Fruit fly (Drosophila melanogaster) whole organism, embryonic: ENCODE measurements around the gene CG7120.

Source experiments
- Atf6 ChIP-seq: fragments of 200-800 bp; sonication (Bioruptor generic); IDR thresholded peaks from 2 replicates; pipeline ENCODE4 v1.3.6; 2022; ENCODE audit warnings: missing biosample characterization, missing genetic modification characterization
- CG10462 ChIP-seq: fragments of 200-800 bp; sonication (Bioruptor generic); optimal IDR thresholded peaks from 2 replicates; lab custom pipeline; 2016; ENCODE audit warnings: missing biosample characterization, missing genetic modification characterization
- CG10543 ChIP-seq: fragments of 200-800 bp; sonication (Bioruptor generic); optimal IDR thresholded peaks from 3 replicates; lab custom pipeline; 2017; ENCODE audit warnings: missing biosample characterization, mild to moderate bottlenecking, missing genetic modification characterization, moderate library complexity
- CG12104 ChIP-seq: fragments of 200-800 bp; sonication (Bioruptor generic); optimal IDR thresholded peaks from 3 replicates; lab custom pipeline; 2016; ENCODE audit warnings: missing biosample characterization, missing genetic modification characterization
- CG1233 ChIP-seq: fragments of 200-800 bp; sonication (Bioruptor generic); optimal IDR thresholded peaks from 4 replicates; lab custom pipeline; 2018; ENCODE audit warnings: missing biosample characterization, mild to moderate bottlenecking, missing genetic modification characterization
- CG13624 ChIP-seq: fragments of 200-800 bp; sonication (Bioruptor generic); optimal IDR thresholded peaks from 2 replicates; lab custom pipeline; 2016; ENCODE audit warnings: missing biosample characterization, missing genetic modification characterization
- CG14667 ChIP-seq: fragments of 200-800 bp; sonication (Bioruptor generic); IDR thresholded peaks from 2 replicates; pipeline ENCODE4 v1.3.6; 2022; ENCODE audit warnings: missing biosample characterization, missing genetic modification characterization
- CG15479 ChIP-seq: fragments of 200-800 bp; sonication (Bioruptor generic); optimal IDR thresholded peaks from 3 replicates; lab custom pipeline; 2019; ENCODE audit warnings: missing biosample characterization, mild to moderate bottlenecking, missing genetic modification characterization, moderate library complexity
- CG1603 ChIP-seq: fragments of 200-800 bp; sonication (Bioruptor generic); optimal IDR thresholded peaks from 2 replicates; lab custom pipeline; 2019; ENCODE audit warnings: missing biosample characterization, mild to moderate bottlenecking, missing genetic modification characterization, moderate library complexity
- CG16863 ChIP-seq: fragments of 200-800 bp; sonication (Bioruptor generic); optimal IDR thresholded peaks from 3 replicates; lab custom pipeline; 2016; ENCODE audit warnings: missing biosample characterization, missing genetic modification characterization
- CG17802 ChIP-seq: fragments of 200-800 bp; sonication (Bioruptor generic); optimal IDR thresholded peaks from 2 replicates; lab custom pipeline; 2018; ENCODE audit warnings: missing biosample characterization, mild to moderate bottlenecking, missing genetic modification characterization, moderate library complexity
- CG1792 ChIP-seq: fragments of 200-800 bp; sonication (Bioruptor generic); optimal IDR thresholded peaks from 2 replicates; lab custom pipeline; 2016; ENCODE audit warnings: missing biosample characterization, missing genetic modification characterization
- CG18619 ChIP-seq: fragments of 200-800 bp; sonication (Bioruptor generic); optimal IDR thresholded peaks from 3 replicates; lab custom pipeline; 2017; ENCODE audit warnings: missing biosample characterization, mild to moderate bottlenecking, missing genetic modification characterization
- CG2202 ChIP-seq: fragments of 200-800 bp; sonication (Bioruptor generic); optimal IDR thresholded peaks from 2 replicates; lab custom pipeline; 2018; ENCODE audit warnings: missing biosample characterization, mild to moderate bottlenecking, missing genetic modification characterization
- CG2678 ChIP-seq: fragments of 200-800 bp; sonication (Bioruptor generic); optimal IDR thresholded peaks from 3 replicates; lab custom pipeline; 2019; ENCODE audit warnings: missing biosample characterization, mild to moderate bottlenecking, missing genetic modification characterization, moderate library complexity
- CG33213 ChIP-seq: fragments of 200-800 bp; sonication (Bioruptor generic); optimal IDR thresholded peaks from 3 replicates; lab custom pipeline; 2016; ENCODE audit warnings: missing biosample characterization, missing genetic modification characterization
- CG33557 ChIP-seq: fragments of 200-800 bp; sonication (Bioruptor generic); optimal IDR thresholded peaks from 2 replicates; lab custom pipeline; 2019; ENCODE audit warnings: missing biosample characterization, mild to moderate bottlenecking, missing genetic modification characterization, moderate library complexity
- CG3726 ChIP-seq: fragments of 200-800 bp; sonication (Bioruptor generic); IDR thresholded peaks from 3 replicates; pipeline ENCODE4, ENCODE4 v1.3.6; 2022; ENCODE audit warnings: missing biosample characterization, missing genetic modification characterization
- CG3838 ChIP-seq: fragments of 200-800 bp; sonication (Bioruptor generic); optimal IDR thresholded peaks from 3 replicates; lab custom pipeline; 2016; ENCODE audit warnings: missing biosample characterization, missing genetic modification characterization
- CG4617 ChIP-seq: fragments of 200-800 bp; sonication (Bioruptor generic); optimal IDR thresholded peaks from 3 replicates; lab custom pipeline; 2016; ENCODE audit warnings: missing biosample characterization, missing genetic modification characterization, borderline replicate concordance
- CG5245 ChIP-seq: fragments of 200-800 bp; sonication (Bioruptor generic); optimal IDR thresholded peaks from 3 replicates; lab custom pipeline; 2016; ENCODE audit warnings: missing biosample characterization, missing genetic modification characterization
- CG7556 ChIP-seq: fragments of 200-800 bp; sonication (Bioruptor generic); optimal IDR thresholded peaks from 2 replicates; lab custom pipeline; 2017; ENCODE audit warnings: missing biosample characterization, mild to moderate bottlenecking, missing genetic modification characterization
- CG7745 ChIP-seq: fragments of 200-800 bp; sonication (Bioruptor generic); optimal IDR thresholded peaks from 2 replicates; lab custom pipeline; 2018; ENCODE audit warnings: missing biosample characterization, mild to moderate bottlenecking, missing genetic modification characterization, moderate library complexity
- CG8359 ChIP-seq: fragments of 200-800 bp; sonication (Bioruptor generic); optimal IDR thresholded peaks from 2 replicates; lab custom pipeline; 2017; ENCODE audit warnings: missing biosample characterization, mild to moderate bottlenecking, missing genetic modification characterization, borderline replicate concordance
- Chrac-16 ChIP-seq: fragments of 200-800 bp; sonication (Bioruptor generic); optimal IDR thresholded peaks from 3 replicates; lab custom pipeline; 2016; ENCODE audit warnings: missing biosample characterization, missing genetic modification characterization
- Eip74EF ChIP-seq, 2 experiments: fragments of 200-800 bp in 1 of 2; fragments of >200 bp in 1 of 2; sonication (Bioruptor generic) in 1 of 2; optimal IDR thresholded peaks; 2 replicates each; lab custom pipeline; 2017 to 2019; ENCODE audit warnings: missing biosample characterization in 2 of 2, missing genetic modification characterization in 2 of 2, mild to moderate bottlenecking in 1 of 2, moderate library complexity in 1 of 2
- Lpt ChIP-seq: fragments of >200 bp; optimal IDR thresholded peaks from 2 replicates; lab custom pipeline; 2018; ENCODE audit warnings: missing biosample characterization, missing genetic modification characterization
- Poxn ChIP-seq: fragments of 200-800 bp; sonication (Bioruptor generic); IDR thresholded peaks from 2 replicates; pipeline ENCODE4 v1.3.6; 2022; ENCODE audit warnings: missing biosample characterization, missing genetic modification characterization
- Side ChIP-seq: fragments of 200-800 bp; sonication (Bioruptor generic); optimal IDR thresholded peaks from 2 replicates; lab custom pipeline; 2016; ENCODE audit warnings: missing biosample characterization, missing genetic modification characterization
- Stat92E ChIP-seq, 3 experiments: fragments of >200 bp in 2 of 3; fragments of 200-800 bp in 1 of 3; sonication (Bioruptor generic) in 1 of 3; optimal IDR thresholded peaks; 2 replicates each; lab custom pipeline; 2017 to 2019; ENCODE audit warnings: missing biosample characterization in 3 of 3, missing genetic modification characterization in 3 of 3, mild to moderate bottlenecking in 1 of 3, moderate library complexity in 1 of 3
- TFAM ChIP-seq: fragments of 200-800 bp; sonication (Bioruptor generic); optimal IDR thresholded peaks from 2 replicates; lab custom pipeline; 2017; ENCODE audit warnings: missing biosample characterization, missing genetic modification characterization, inconsistent platforms
- ap ChIP-seq: fragments of 200-800 bp; sonication (Bioruptor generic); IDR thresholded peaks from 2 replicates; pipeline ENCODE4 v1.3.6; 2022; ENCODE audit warnings: missing biosample characterization, missing genetic modification characterization
- ara ChIP-seq: fragments of 200-800 bp; sonication (Bioruptor generic); IDR thresholded peaks from 2 replicates; pipeline ENCODE4 v1.3.6; 2022; ENCODE audit warnings: missing biosample characterization, missing genetic modification characterization
- ash1 ChIP-seq: fragments of 200-800 bp; sonication (Bioruptor generic); optimal IDR thresholded peaks from 2 replicates; lab custom pipeline; 2018; ENCODE audit warnings: missing biosample characterization, mild to moderate bottlenecking, missing genetic modification characterization
- bbx ChIP-seq: fragments of 200-800 bp; sonication (Bioruptor generic); IDR thresholded peaks from 2 replicates; pipeline ENCODE4 v1.3.6; 2022; ENCODE audit warnings: missing biosample characterization, missing genetic modification characterization; ENCODE audit not compliant: partially characterized antibody
- bigmax ChIP-seq: fragments of 200-800 bp; sonication (Bioruptor generic); optimal IDR thresholded peaks from 2 replicates; lab custom pipeline; 2018; ENCODE audit warnings: missing biosample characterization, mild to moderate bottlenecking, missing genetic modification characterization
- emc ChIP-seq: fragments of 200-800 bp; sonication (Bioruptor generic); optimal IDR thresholded peaks from 2 replicates; lab custom pipeline; 2016; ENCODE audit warnings: missing biosample characterization, missing genetic modification characterization
- fd102C ChIP-seq: fragments of 200-800 bp; sonication (Bioruptor generic); optimal IDR thresholded peaks from 2 replicates; lab custom pipeline; 2018; ENCODE audit warnings: missing biosample characterization, mild to moderate bottlenecking, missing genetic modification characterization, moderate library complexity
- fd3F ChIP-seq: fragments of 200-800 bp; sonication (Bioruptor generic); optimal IDR thresholded peaks from 2 replicates; lab custom pipeline; 2018; ENCODE audit warnings: missing biosample characterization, mild to moderate bottlenecking, missing genetic modification characterization, moderate library complexity
- fd64A ChIP-seq: fragments of 200-800 bp; sonication (Bioruptor generic); optimal IDR thresholded peaks from 3 replicates; lab custom pipeline; 2018; ENCODE audit warnings: missing biosample characterization, mild to moderate bottlenecking, missing genetic modification characterization
- gcm2 ChIP-seq: fragments of 200-800 bp; sonication (Bioruptor generic); optimal IDR thresholded peaks from 2 replicates; lab custom pipeline; 2016; ENCODE audit warnings: missing biosample characterization, missing genetic modification characterization
- grau ChIP-seq: fragments of 200-800 bp; optimal IDR thresholded peaks from 3 replicates; lab custom pipeline; 2019; ENCODE audit warnings: missing biosample characterization, mild to moderate bottlenecking, missing genetic modification characterization, moderate library complexity
- grn ChIP-seq: fragments of 200-800 bp; sonication (Bioruptor generic); optimal IDR thresholded peaks from 3 replicates; lab custom pipeline; 2017; ENCODE audit warnings: missing biosample characterization, missing genetic modification characterization
- inv ChIP-seq: fragments of 200-800 bp; sonication (Bioruptor generic); IDR thresholded peaks from 2 replicates; pipeline ENCODE4 v1.3.6; 2022; ENCODE audit warnings: missing biosample characterization, missing genetic modification characterization; ENCODE audit not compliant: partially characterized antibody
- nmo ChIP-seq: fragments of 200-800 bp; sonication (Bioruptor generic); optimal IDR thresholded peaks from 2 replicates; lab custom pipeline; 2018; ENCODE audit warnings: missing biosample characterization, mild to moderate bottlenecking, missing genetic modification characterization, moderate library complexity
- schlank ChIP-seq: fragments of 200-800 bp; sonication (Bioruptor generic); optimal IDR thresholded peaks from 2 replicates; lab custom pipeline; 2018; ENCODE audit warnings: missing biosample characterization, mild to moderate bottlenecking, missing genetic modification characterization
- sens ChIP-seq: fragments of 200-800 bp; sonication (Bioruptor generic); peaks from one replicate; lab custom pipeline; 2016; ENCODE audit warnings: missing biosample characterization, missing genetic modification characterization
- tio ChIP-seq: fragments of 200-800 bp; sonication (Bioruptor generic); optimal IDR thresholded peaks from 2 replicates; lab custom pipeline; 2017; ENCODE audit warnings: missing biosample characterization, missing genetic modification characterization, inconsistent platforms
- toy ChIP-seq: fragments of 200-800 bp; sonication (Bioruptor generic); IDR thresholded peaks from 2 replicates; pipeline ENCODE4 v1.3.6; 2022; ENCODE audit warnings: missing biosample characterization, missing genetic modification characterization

CG7120 gene

dm6 chr3L:8446050-8446781 is 50.4 kb downstream of the CG7120 start (continued):
- no peak for TF ChIP-seq CG16863
- peak; percentile 36 for TF ChIP-seq CG1792 (GFP tag; lab: Kevin White, UChicago)
- TF ChIP-seq Stat92E (GFP tag; optimal IDR thresholded peaks at IDR 0.05; lab: Kevin White, UChicago) = no peak
- no peak for TF ChIP-seq CG3838 (GFP tag; lab: Kevin White, UChicago)
- TF ChIP-seq CG2678 (tag; lab: Kevin White, UChicago) = peak; percentile 79
- peak; percentile 39 for TF ChIP-seq nmo
- TF ChIP-seq ash1 (GFP tag; lab: Kevin White, UChicago) = no peak
- no peak for TF ChIP-seq inv (GFP tag; lab: Robert Waterston, UW)
- TF ChIP-seq CG10462 (GFP tag; lab: Kevin White, UChicago) = no peak
- peak; percentile 46 for TF ChIP-seq tio (GFP tag; lab: Kevin White, UChicago)
- no peak for TF ChIP-seq fd102C
- TF ChIP-seq CG2202 (tag; lab: Kevin White, UChicago) = no peak
- TF ChIP-seq CG33557 (GFP tag; lab: Kevin White, UChicago) = no peak
- no peak; the same call in 1 of the 2 replicates for TF ChIP-seq Poxn (GFP tag; lab: Robert Waterston, UW)
- TF ChIP-seq Eip74EF (GFP tag; optimal IDR thresholded peaks at IDR 0.05; lab: Kevin White, UChicago) = peak in 1 of 2 experiments; percentile 29
- peak; percentile 40 for TF ChIP-seq CG7556 (GFP tag; lab: Kevin White, UChicago)
- no peak for TF ChIP-seq emc
- peak; percentile 29 for TF ChIP-seq CG33213
- TF ChIP-seq toy = no peak
- TF ChIP-seq bigmax (GFP tag; lab: Kevin White, UChicago) = no peak
- no peak for TF ChIP-seq CG15479 (GFP tag; lab: Kevin White, UChicago)
- no peak for TF ChIP-seq CG8359 (GFP tag; lab: Kevin White, UChicago)
- no peak for TF ChIP-seq Lpt (GFP tag; lab: Kevin White, UChicago)
- peak; percentile 65 for TF ChIP-seq Atf6 (GFP tag; lab: Robert Waterston, UW)
- no peak for TF ChIP-seq CG14667 (GFP tag; lab: Robert Waterston, UW)
- TF ChIP-seq CG17802 = no peak
- TF ChIP-seq ara = no peak
- TF ChIP-seq CG5245 (GFP tag; lab: Kevin White, UChicago) = no peak
- peak; percentile 63 for TF ChIP-seq CG13624 (GFP tag; lab: Kevin White, UChicago)
- TF ChIP-seq schlank = peak; percentile 60
- TF ChIP-seq CG4617 (GFP tag; lab: Kevin White, UChicago) = peak; percentile 10
- peak; percentile 31 for TF ChIP-seq fd3F (GFP tag; lab: Kevin White, UChicago)
- TF ChIP-seq Side (GFP tag; lab: Kevin White, UChicago) = peak; percentile 26
- TF ChIP-seq gcm2 (GFP tag; lab: Kevin White, UChicago) = no peak
- TF ChIP-seq bbx (GFP tag; lab: Robert Waterston, UW) = no peak
- TF ChIP-seq fd64A (GFP tag; lab: Kevin White, UChicago) = no peak
- TF ChIP-seq CG7745 (tag; lab: Kevin White, UChicago) = no peak
- peak; percentile 9 for TF ChIP-seq Chrac-16 (GFP tag; lab: Kevin White, UChicago)
- TF ChIP-seq CG1233 = peak; percentile 54
- peak; percentile 65 for TF ChIP-seq CG10543
- TF ChIP-seq grau (tag; lab: Kevin White, UChicago) = peak; percentile 75
- TF ChIP-seq CG18619 (GFP tag; lab: Kevin White, UChicago) = peak; percentile 36
- peak; percentile 37 for TF ChIP-seq CG1603 (tag; lab: Kevin White, UChicago)
- no peak for TF ChIP-seq ap (GFP tag; lab: Robert Waterston, UW)
- TF ChIP-seq grn (GFP tag; lab: Kevin White, UChicago) = no peak
- TF ChIP-seq CG3726 (GFP tag; lab: Robert Waterston, UW) = no peak
- no peak for TF ChIP-seq CG12104 (GFP tag; lab: Kevin White, UChicago)
- peak; percentile 79 for TF ChIP-seq sens (GFP tag; lab: Kevin White, UChicago)
- TF ChIP-seq TFAM = no peak
